Worm (Caenorhabditis elegans) whole organism, mixed stage, embryonic: Measurements from ENCODE around the gene Y75D11A.2.

ENCODE experiments used
- blmp-1 ChIP-seq: fragments of 150-350 bp; optimal IDR thresholded peaks from 2 replicates; lab custom pipeline; 2014; ENCODE audit warnings: missing biosample characterization, missing genetic modification characterization
- elt-3 ChIP-seq: fragments of 150-350 bp; optimal IDR thresholded peaks from 2 replicates; lab custom pipeline; 2014; ENCODE audit warnings: missing biosample characterization, missing genetic modification characterization
- lsy-2 ChIP-seq: fragments of 150-350 bp; optimal IDR thresholded peaks from 2 replicates; lab custom pipeline; 2014; ENCODE audit warnings: missing biosample characterization, missing genetic modification characterization
- mep-1 ChIP-seq: fragments of 150-350 bp; optimal IDR thresholded peaks from 2 replicates; lab custom pipeline; 2017; ENCODE audit warnings: missing biosample characterization, missing genetic modification reagents, missing genetic modification characterization, inconsistent platforms
- mls-2 ChIP-seq: sonication (generic microtip); optimal IDR thresholded peaks from 2 replicates; lab custom pipeline; 2016; ENCODE audit warnings: mild to moderate bottlenecking, missing genetic modification characterization, moderate library complexity, missing compliant biosample characterization
- nhr-12 ChIP-seq: fragments of 150-350 bp; optimal IDR thresholded peaks from 2 replicates; lab custom pipeline; 2014; ENCODE audit warnings: missing biosample characterization, missing genetic modification characterization
- nhr-2 ChIP-seq: fragments of 150-350 bp; optimal IDR thresholded peaks from 2 replicates; lab custom pipeline; 2014; ENCODE audit warnings: missing biosample characterization, missing genetic modification characterization
- nhr-76 ChIP-seq: sonication (generic microtip); optimal IDR thresholded peaks from 2 replicates; lab custom pipeline; 2017; ENCODE audit warnings: missing biosample characterization, missing genetic modification characterization
- ztf-11 ChIP-seq: fragments of 150-350 bp; optimal IDR thresholded peaks from 2 replicates; lab custom pipeline; 2014; ENCODE audit warnings: missing biosample characterization, missing genetic modification characterization

ce11 chrX:1791095-1791494 is 48.5 kb downstream of the Y75D11A.2 start:
- TF ChIP-seq mep-1 (tag; lab: Kevin White, UChicago) (no peak), mls-2 (no peak), lsy-2 (tag; lab: Kevin White, UChicago) (no peak), elt-3 (tag; lab: Kevin White, UChicago) (no peak), nhr-76 (tag; lab: Kevin White, UChicago) (no peak), blmp-1 (tag; lab: Kevin White, UChicago) (no peak), nhr-2 (tag; lab: Kevin White, UChicago) (no peak), ztf-11 (no peak), nhr-12 (tag; lab: Kevin White, UChicago) (no peak)
